Fruit fly (Drosophila melanogaster) whole organism, embryonic: ENCODE results near the gene CG33284.
A peak's percentile ranks its signal among the peaks of the same experiment; 100 is the strongest.

Source experiments
- Adf1 ChIP-seq: fragments of 200-800 bp; sonication (Bioruptor generic); IDR thresholded peaks from 2 replicates; pipeline ENCODE4 v1.3.6; 2022; ENCODE audit warnings: missing biosample characterization, missing genetic modification characterization
- Awh ChIP-seq: fragments of 200-800 bp; sonication (Bioruptor generic); IDR thresholded peaks from 2 replicates; pipeline ENCODE4, ENCODE4 v1.3.6; 2022; ENCODE audit warnings: missing biosample characterization, missing genetic modification characterization
- B-H2 ChIP-seq: fragments of 200-800 bp; sonication (Bioruptor generic); optimal IDR thresholded peaks from 2 replicates; lab custom pipeline; 2018; ENCODE audit warnings: missing biosample characterization, mild to moderate bottlenecking, missing genetic modification characterization
- Bgb ChIP-seq: fragments of 200-800 bp; sonication (Bioruptor generic); IDR thresholded peaks from 2 replicates; pipeline ENCODE4 v1.3.6; 2022; ENCODE audit warnings: missing biosample characterization, missing genetic modification characterization; ENCODE audit not compliant: partially characterized antibody
- CG1024 ChIP-seq: fragments of 200-800 bp; sonication (Bioruptor generic); IDR thresholded peaks from 2 replicates; pipeline ENCODE4 v1.3.6; 2022; ENCODE audit warnings: missing biosample characterization, missing genetic modification characterization
- CG10321 ChIP-seq: fragments of 200-800 bp; sonication (Bioruptor generic); IDR thresholded peaks from 2 replicates; pipeline ENCODE4 v1.3.6; 2022; ENCODE audit warnings: missing biosample characterization, missing genetic modification characterization
- CG12155 ChIP-seq: fragments of 200-800 bp; sonication (Bioruptor generic); optimal IDR thresholded peaks from 3 replicates; lab custom pipeline; 2016; ENCODE audit warnings: missing biosample characterization, missing genetic modification characterization
- CG1233 ChIP-seq: fragments of 200-800 bp; sonication (Bioruptor generic); optimal IDR thresholded peaks from 4 replicates; lab custom pipeline; 2018; ENCODE audit warnings: missing biosample characterization, mild to moderate bottlenecking, missing genetic modification characterization
- CG12769 ChIP-seq: fragments of 200-800 bp; sonication (Bioruptor generic); optimal IDR thresholded peaks from 2 replicates; lab custom pipeline; 2019; ENCODE audit warnings: missing biosample characterization, mild to moderate bottlenecking, missing genetic modification characterization, moderate library complexity
- CG1603 ChIP-seq: fragments of 200-800 bp; sonication (Bioruptor generic); optimal IDR thresholded peaks from 2 replicates; lab custom pipeline; 2019; ENCODE audit warnings: missing biosample characterization, mild to moderate bottlenecking, missing genetic modification characterization, moderate library complexity
- CG17912 ChIP-seq: fragments of 200-800 bp; sonication (Bioruptor generic); optimal IDR thresholded peaks from 2 replicates; lab custom pipeline; 2018; ENCODE audit warnings: missing biosample characterization, mild to moderate bottlenecking, missing genetic modification characterization
- CG2199 ChIP-seq: fragments of 200-800 bp; sonication (Bioruptor generic); IDR thresholded peaks from 3 replicates; pipeline ENCODE4 v1.3.6; 2022; ENCODE audit warnings: missing biosample characterization, missing genetic modification characterization
- CG3281 ChIP-seq: fragments of 200-800 bp; sonication (Bioruptor generic); optimal IDR thresholded peaks from 3 replicates; lab custom pipeline; 2017; ENCODE audit warnings: missing biosample characterization, mild to moderate bottlenecking, missing genetic modification characterization
- CG34224 ChIP-seq: fragments of 200-800 bp; sonication (Bioruptor generic); IDR thresholded peaks from 3 replicates; pipeline ENCODE4 v1.3.6; 2022; ENCODE audit warnings: missing biosample characterization, missing genetic modification characterization; ENCODE audit not compliant: partially characterized antibody
- CG4854 ChIP-seq: fragments of 200-800 bp; sonication (Bioruptor generic); optimal IDR thresholded peaks from 2 replicates; lab custom pipeline; 2016; ENCODE audit warnings: missing biosample characterization, missing genetic modification characterization, inconsistent platforms
- CG6813 ChIP-seq: fragments of 200-800 bp; sonication (Bioruptor generic); optimal IDR thresholded peaks from 2 replicates; lab custom pipeline; 2017; ENCODE audit warnings: missing biosample characterization, missing genetic modification characterization, mild to moderate bottlenecking, moderate library complexity, missing genetic modification reagents
- CG7372 ChIP-seq: fragments of 200-800 bp; sonication (Bioruptor generic); IDR thresholded peaks from 2 replicates; pipeline ENCODE4 v1.3.6; 2022; ENCODE audit warnings: missing biosample characterization, missing genetic modification characterization
- CG8290 ChIP-seq, 3 experiments: fragments of 200-800 bp; sonication (Bioruptor generic); optimal IDR thresholded peaks; 2 replicates each; lab custom pipeline; 2016 to 2019; ENCODE audit warnings: missing biosample characterization in 3 of 3, missing genetic modification characterization in 3 of 3, mild to moderate bottlenecking in 2 of 3, moderate library complexity in 1 of 3
- CG8765 ChIP-seq: fragments of 200-800 bp; sonication (Bioruptor generic); IDR thresholded peaks from 2 replicates; pipeline ENCODE4 v1.3.6; 2022; ENCODE audit warnings: missing biosample characterization, missing genetic modification characterization
- CG8924 ChIP-seq: fragments of 200-800 bp; optimal IDR thresholded peaks from 3 replicates; lab custom pipeline; 2019; ENCODE audit warnings: missing biosample characterization, mild to moderate bottlenecking, missing genetic modification characterization, moderate library complexity
- CG8944 ChIP-seq: fragments of 200-800 bp; sonication (Bioruptor generic); optimal IDR thresholded peaks from 3 replicates; lab custom pipeline; 2016; ENCODE audit warnings: missing biosample characterization, missing genetic modification characterization
- D ChIP-seq, 2 experiments: fragments of 200-800 bp in 1 of 2; fragments of >200 bp in 1 of 2; sonication (Bioruptor generic) in 1 of 2; optimal IDR thresholded peaks; 2 replicates in 1 of 2; 3 replicates in 1 of 2; lab custom pipeline; 2017; ENCODE audit warnings: mild to moderate bottlenecking in 1 of 2, missing biosample characterization in 1 of 2, missing genetic modification characterization in 1 of 2, missing genetic modification reagents in 1 of 2
- Ets97D ChIP-seq: fragments of 200-800 bp; sonication (Bioruptor generic); optimal IDR thresholded peaks from 3 replicates; lab custom pipeline; 2016; ENCODE audit warnings: missing biosample characterization, missing genetic modification characterization
- MTF-1 ChIP-seq: fragments of 200-800 bp; sonication (Bioruptor generic); optimal IDR thresholded peaks from 2 replicates; lab custom pipeline; 2018; ENCODE audit warnings: missing biosample characterization, mild to moderate bottlenecking, missing genetic modification characterization, borderline replicate concordance
- Mad ChIP-seq: fragments of 200-800 bp; sonication (Bioruptor generic); optimal IDR thresholded peaks from 2 replicates; lab custom pipeline; 2016; ENCODE audit warnings: missing biosample characterization, missing genetic modification characterization
- Max ChIP-seq: fragments of 200-800 bp; sonication (Bioruptor generic); optimal IDR thresholded peaks from 2 replicates; lab custom pipeline; 2016; ENCODE audit warnings: missing biosample characterization, mild to moderate bottlenecking, missing genetic modification characterization
- Med ChIP-seq: fragments of 200-800 bp; sonication (Bioruptor generic); peaks from one replicate; lab custom pipeline; 2016; ENCODE audit warnings: missing biosample characterization, missing genetic modification characterization, mild to moderate bottlenecking, inconsistent platforms, moderate library complexity
- Neu2 ChIP-seq: fragments of 200-800 bp; sonication (Bioruptor generic); optimal IDR thresholded peaks from 3 replicates; lab custom pipeline; 2016; ENCODE audit warnings: missing biosample characterization, missing genetic modification characterization, borderline replicate concordance
- Nf-YB ChIP-seq: fragments of 200-800 bp; sonication (Bioruptor generic); optimal IDR thresholded peaks from 3 replicates; lab custom pipeline; 2019; ENCODE audit warnings: missing biosample characterization, mild to moderate bottlenecking, missing genetic modification characterization, moderate library complexity
- NfI ChIP-seq: fragments of 200-800 bp; sonication (Bioruptor generic); optimal IDR thresholded peaks from 3 replicates; lab custom pipeline; 2018; ENCODE audit warnings: missing biosample characterization, mild to moderate bottlenecking, missing genetic modification characterization, moderate library complexity
- Opbp ChIP-seq: fragments of 200-800 bp; sonication (Bioruptor generic); IDR thresholded peaks from 3 replicates; pipeline ENCODE4 v1.3.6; 2022; ENCODE audit warnings: missing biosample characterization, missing genetic modification characterization; ENCODE audit not compliant: partially characterized antibody
- Sox102F ChIP-seq: fragments of 200-800 bp; sonication (Bioruptor generic); optimal IDR thresholded peaks from 2 replicates; lab custom pipeline; 2018; ENCODE audit warnings: missing biosample characterization, mild to moderate bottlenecking, missing genetic modification characterization, moderate library complexity
- Xbp1 ChIP-seq: fragments of 200-800 bp; sonication (Bioruptor generic); optimal IDR thresholded peaks from 3 replicates; lab custom pipeline; 2016; ENCODE audit warnings: missing biosample characterization, mild to moderate bottlenecking, missing genetic modification characterization
- YL-1 ChIP-seq: fragments of 200-800 bp; sonication (Bioruptor generic); optimal IDR thresholded peaks from 3 replicates; lab custom pipeline; 2017; ENCODE audit warnings: missing biosample characterization, mild to moderate bottlenecking, missing genetic modification characterization
- ash1 ChIP-seq: fragments of 200-800 bp; sonication (Bioruptor generic); optimal IDR thresholded peaks from 2 replicates; lab custom pipeline; 2018; ENCODE audit warnings: missing biosample characterization, mild to moderate bottlenecking, missing genetic modification characterization
- ci ChIP-seq: fragments of 200-800 bp; sonication (Bioruptor generic); IDR thresholded peaks from 3 replicates; pipeline ENCODE4 v1.3.6; 2022; ENCODE audit warnings: missing biosample characterization, missing genetic modification characterization
- en ChIP-seq: fragments of 200-800 bp; sonication (Bioruptor generic); optimal IDR thresholded peaks from 2 replicates; lab custom pipeline; 2016; ENCODE audit warnings: missing biosample characterization, missing genetic modification characterization
- eyg ChIP-seq: fragments of 200-800 bp; sonication (Bioruptor generic); optimal IDR thresholded peaks from 3 replicates; lab custom pipeline; 2016; ENCODE audit warnings: missing biosample characterization, missing genetic modification characterization
- gce ChIP-seq: fragments of 200-800 bp; sonication (Bioruptor generic); IDR thresholded peaks from 3 replicates; pipeline ENCODE4 v1.3.6; 2022; ENCODE audit warnings: missing biosample characterization, missing genetic modification characterization
- h ChIP-seq: fragments of >200 bp; optimal IDR thresholded peaks from 2 replicates; lab custom pipeline; 2017
- jumu ChIP-seq: fragments of 200-800 bp; sonication (Bioruptor generic); optimal IDR thresholded peaks from 3 replicates; lab custom pipeline; 2016; ENCODE audit warnings: missing biosample characterization, missing genetic modification characterization
- kah ChIP-seq: fragments of 200-800 bp; sonication (Bioruptor generic); optimal IDR thresholded peaks from 2 replicates; lab custom pipeline; 2018; ENCODE audit warnings: missing biosample characterization, mild to moderate bottlenecking, missing genetic modification characterization
- otp ChIP-seq: fragments of 200-800 bp; sonication (Bioruptor generic); IDR thresholded peaks from 3 replicates; pipeline ENCODE4, ENCODE4 v1.3.6; 2022; ENCODE audit warnings: missing biosample characterization, missing genetic modification characterization
- pho ChIP-seq: fragments of 200-800 bp; sonication (Bioruptor generic); optimal IDR thresholded peaks from 2 replicates; lab custom pipeline; 2016; ENCODE audit warnings: missing biosample characterization, missing genetic modification characterization
- pnt ChIP-seq: fragments of 200-800 bp; sonication (Bioruptor generic); optimal IDR thresholded peaks from 3 replicates; lab custom pipeline; 2016; ENCODE audit warnings: missing biosample characterization, missing genetic modification characterization
- pum ChIP-seq: fragments of 200-800 bp; sonication (Bioruptor generic); optimal IDR thresholded peaks from 2 replicates; lab custom pipeline; 2016; ENCODE audit warnings: missing biosample characterization, missing genetic modification characterization
- sd ChIP-seq: fragments of 200-800 bp; sonication (Bioruptor generic); optimal IDR thresholded peaks from 3 replicates; lab custom pipeline; 2018; ENCODE audit warnings: missing biosample characterization, mild to moderate bottlenecking, missing genetic modification characterization, moderate library complexity
- sens-2 ChIP-seq: fragments of 200-800 bp; sonication (Bioruptor generic); IDR thresholded peaks from 2 replicates; pipeline ENCODE4 v1.3.6; 2022; ENCODE audit warnings: missing biosample characterization, missing genetic modification characterization
- slou ChIP-seq: fragments of 200-800 bp; sonication (Bioruptor generic); optimal IDR thresholded peaks from 3 replicates; lab custom pipeline; 2016; ENCODE audit warnings: missing biosample characterization, missing genetic modification characterization
- sob ChIP-seq: fragments of 200-800 bp; sonication (Bioruptor generic); IDR thresholded peaks from 2 replicates; pipeline ENCODE4 v1.3.6; 2022; ENCODE audit warnings: missing biosample characterization, missing genetic modification characterization
- sr ChIP-seq: fragments of 200-800 bp; sonication (Bioruptor generic); IDR thresholded peaks from 3 replicates; pipeline ENCODE4 v1.3.6; 2022; ENCODE audit warnings: missing biosample characterization, missing genetic modification characterization

CG33284 gene

dm6 chr3L:21135850-21136249 is 12.3 kb downstream of the CG33284 start (continued):
- peak; percentile 29 for TF ChIP-seq pho (GFP tag; lab: Kevin White, UChicago)
- TF ChIP-seq CG8944 (GFP tag; lab: Kevin White, UChicago): no peak
- no peak for TF ChIP-seq CG4854 (GFP tag; lab: Kevin White, UChicago)
- TF ChIP-seq slou (GFP tag; lab: Kevin White, UChicago): no peak
- no peak for TF ChIP-seq CG1233 (GFP tag; lab: Kevin White, UChicago)
- peak; percentile 3 for TF ChIP-seq CG12155
- TF ChIP-seq Nf-YB (GFP tag; lab: Kevin White, UChicago): no peak
- peak; percentile 90 for TF ChIP-seq CG34224
- TF ChIP-seq CG7372 (GFP tag; lab: Robert Waterston, UW): no peak
- TF ChIP-seq kah (GFP tag; lab: Kevin White, UChicago): no peak
- no peak for TF ChIP-seq MTF-1 (GFP tag; lab: Kevin White, UChicago)
- no peak for TF ChIP-seq Sox102F (GFP tag; lab: Kevin White, UChicago)
- TF ChIP-seq sd (tag; lab: Kevin White, UChicago): no peak
- TF ChIP-seq CG8290 (GFP tag; optimal IDR thresholded peaks at IDR 0.05; lab: Kevin White, UChicago): peak; percentile 26
- TF ChIP-seq CG8290 (tag; optimal IDR thresholded peaks at IDR 0.05; lab: Kevin White, UChicago): peak in 1 of 2 experiments; percentile 80
- TF ChIP-seq Awh (GFP tag; lab: Robert Waterston, UW): no peak
- TF ChIP-seq B-H2 (GFP tag; lab: Kevin White, UChicago): no peak
- TF ChIP-seq sob: peak; percentile 24; the same call in 1 of the 2 replicates
- no peak for TF ChIP-seq ash1 (GFP tag; lab: Kevin White, UChicago)
- TF ChIP-seq Mad (GFP tag; lab: Kevin White, UChicago): peak; percentile 24
- no peak for TF ChIP-seq jumu (GFP tag; lab: Kevin White, UChicago)
- TF ChIP-seq Bgb: peak; percentile 96
- TF ChIP-seq pnt: no peak
- no peak for TF ChIP-seq eyg (GFP tag; lab: Kevin White, UChicago)
- peak; percentile 89 for TF ChIP-seq Med (GFP tag; lab: Kevin White, UChicago)
- peak; percentile 52; the same call in 1 of the 3 replicates for TF ChIP-seq ci (GFP tag; lab: Robert Waterston, UW)
- no peak for TF ChIP-seq h
- peak; percentile 87 for TF ChIP-seq YL-1
- peak; percentile 2 for TF ChIP-seq Neu2 (GFP tag; lab: Kevin White, UChicago)
- TF ChIP-seq sr (GFP tag; lab: Robert Waterston, UW): no peak
- no peak for TF ChIP-seq CG8765 (GFP tag; lab: Robert Waterston, UW)
- TF ChIP-seq Ets97D (GFP tag; lab: Kevin White, UChicago): peak; percentile 87
- no peak for TF ChIP-seq CG2199 (GFP tag; lab: Robert Waterston, UW)
- no peak for TF ChIP-seq D (optimal IDR thresholded peaks at IDR 0.05; lab: Kevin White, UChicago)
- TF ChIP-seq D (GFP tag; optimal IDR thresholded peaks at IDR 0.05; lab: Kevin White, UChicago): no peak
- peak; percentile 88 for TF ChIP-seq CG1603 (tag; lab: Kevin White, UChicago)
- TF ChIP-seq otp (GFP tag; lab: Robert Waterston, UW): no peak
- peak; percentile 22 for TF ChIP-seq Xbp1 (GFP tag; lab: Kevin White, UChicago)
- TF ChIP-seq sens-2 (GFP tag; lab: Robert Waterston, UW): no peak
- TF ChIP-seq pum (GFP tag; lab: Kevin White, UChicago): peak; percentile 9
- TF ChIP-seq NfI: no peak
- TF ChIP-seq Max (GFP tag; lab: Kevin White, UChicago): peak; percentile 70
- no peak for TF ChIP-seq CG17912 (GFP tag; lab: Kevin White, UChicago)
- TF ChIP-seq CG8924: no peak
- TF ChIP-seq CG1024 (GFP tag; lab: Robert Waterston, UW): no peak
- TF ChIP-seq CG10321 (GFP tag; lab: Robert Waterston, UW): no peak
- TF ChIP-seq Opbp (GFP tag; lab: Robert Waterston, UW): peak; percentile 96
- no peak for TF ChIP-seq gce (GFP tag; lab: Robert Waterston, UW)
- TF ChIP-seq en (GFP tag; lab: Kevin White, UChicago): no peak
- no peak for TF ChIP-seq CG3281 (GFP tag; lab: Kevin White, UChicago)
- TF ChIP-seq CG6813 (GFP tag; lab: Kevin White, UChicago): no peak
- TF ChIP-seq Adf1 (GFP tag; lab: Robert Waterston, UW): peak; percentile 56; the same call in 1 of the 2 replicates
- no peak for TF ChIP-seq CG12769
